Fruit fly (Drosophila melanogaster) whole organism, embryonic: Measurements from ENCODE around the gene CG43367.

Experiments used
- Atf3 ChIP-seq: fragments of 200-800 bp; sonication (Bioruptor generic); optimal IDR thresholded peaks from 3 replicates; lab custom pipeline; 2016; ENCODE audit warnings: missing biosample characterization, missing genetic modification characterization
- Bgb ChIP-seq: fragments of 200-800 bp; sonication (Bioruptor generic); IDR thresholded peaks from 2 replicates; pipeline ENCODE4 v1.3.6; 2022; ENCODE audit warnings: missing biosample characterization, missing genetic modification characterization; ENCODE audit not compliant: partially characterized antibody
- CG10321 ChIP-seq: fragments of 200-800 bp; sonication (Bioruptor generic); IDR thresholded peaks from 2 replicates; pipeline ENCODE4 v1.3.6; 2022; ENCODE audit warnings: missing biosample characterization, missing genetic modification characterization
- CG10543 ChIP-seq: fragments of 200-800 bp; sonication (Bioruptor generic); optimal IDR thresholded peaks from 3 replicates; lab custom pipeline; 2017; ENCODE audit warnings: missing biosample characterization, mild to moderate bottlenecking, missing genetic modification characterization, moderate library complexity
- CG10565 ChIP-seq: fragments of 200-800 bp; sonication (Bioruptor generic); optimal IDR thresholded peaks from 3 replicates; lab custom pipeline; 2016; ENCODE audit warnings: missing biosample characterization, mild to moderate bottlenecking, missing genetic modification characterization
- CG14710 ChIP-seq: fragments of 200-800 bp; sonication (Bioruptor generic); optimal IDR thresholded peaks from 3 replicates; lab custom pipeline; 2019; ENCODE audit warnings: missing biosample characterization, mild to moderate bottlenecking, missing genetic modification characterization, moderate library complexity
- CG17802 ChIP-seq: fragments of 200-800 bp; sonication (Bioruptor generic); optimal IDR thresholded peaks from 2 replicates; lab custom pipeline; 2018; ENCODE audit warnings: missing biosample characterization, mild to moderate bottlenecking, missing genetic modification characterization, moderate library complexity
- CG31441 ChIP-seq: fragments of 200-800 bp; sonication (Bioruptor generic); IDR thresholded peaks from 2 replicates; pipeline ENCODE4 v1.3.6; 2022; ENCODE audit warnings: missing biosample characterization, missing genetic modification characterization
- CG32772 ChIP-seq: fragments of 200-800 bp; sonication (Bioruptor generic); IDR thresholded peaks from 2 replicates; pipeline ENCODE4 v1.3.6; 2022; ENCODE audit warnings: missing biosample characterization, missing genetic modification characterization
- CG34422 ChIP-seq: fragments of 200-800 bp; sonication (Bioruptor generic); IDR thresholded peaks from 3 replicates; pipeline ENCODE4 v1.3.6; 2022; ENCODE audit warnings: missing biosample characterization, missing genetic modification characterization
- CG3726 ChIP-seq: fragments of 200-800 bp; sonication (Bioruptor generic); IDR thresholded peaks from 3 replicates; pipeline ENCODE4, ENCODE4 v1.3.6; 2022; ENCODE audit warnings: missing biosample characterization, missing genetic modification characterization
- CG4617 ChIP-seq: fragments of 200-800 bp; sonication (Bioruptor generic); optimal IDR thresholded peaks from 3 replicates; lab custom pipeline; 2016; ENCODE audit warnings: missing biosample characterization, missing genetic modification characterization, borderline replicate concordance
- CG5953 ChIP-seq: fragments of 200-800 bp; sonication (Bioruptor generic); IDR thresholded peaks from 2 replicates; pipeline ENCODE4 v1.3.6; 2022; ENCODE audit warnings: missing biosample characterization, missing genetic modification characterization
- CG6254 ChIP-seq: fragments of 200-800 bp; sonication (Bioruptor generic); optimal IDR thresholded peaks from 3 replicates; lab custom pipeline; 2017; ENCODE audit warnings: mild to moderate bottlenecking, missing biosample characterization, missing genetic modification reagents, missing genetic modification characterization
- CG6683 ChIP-seq: fragments of 200-800 bp; sonication (Bioruptor generic); optimal IDR thresholded peaks from 2 replicates; lab custom pipeline; 2017; ENCODE audit warnings: missing biosample characterization, mild to moderate bottlenecking, missing genetic modification characterization, missing genetic modification reagents
- CG6791 ChIP-seq: fragments of 200-800 bp; sonication (Bioruptor generic); IDR thresholded peaks from 3 replicates; pipeline ENCODE4 v1.3.6; 2022; ENCODE audit warnings: missing biosample characterization, missing genetic modification characterization; ENCODE audit not compliant: partially characterized antibody
- CG9797 ChIP-seq: fragments of 200-800 bp; sonication (Bioruptor generic); optimal IDR thresholded peaks from 3 replicates; lab custom pipeline; 2018; ENCODE audit warnings: missing biosample characterization, mild to moderate bottlenecking, missing genetic modification characterization
- CHES-1-like ChIP-seq: fragments of 200-800 bp; sonication (Bioruptor generic); optimal IDR thresholded peaks from 2 replicates; lab custom pipeline; 2016; ENCODE audit warnings: missing biosample characterization, missing genetic modification characterization
- Doc3 ChIP-seq: fragments of 200-800 bp; sonication (Bioruptor generic); IDR thresholded peaks from 3 replicates; pipeline ENCODE4 v1.3.6; 2022; ENCODE audit warnings: missing biosample characterization, missing genetic modification characterization; ENCODE audit not compliant: partially characterized antibody
- Dref ChIP-seq: fragments of 200-800 bp; sonication (Bioruptor generic); IDR thresholded peaks from 2 replicates; pipeline ENCODE4 v1.3.6; 2022; ENCODE audit warnings: missing biosample characterization, missing genetic modification characterization
- Ets97D ChIP-seq: fragments of 200-800 bp; sonication (Bioruptor generic); optimal IDR thresholded peaks from 3 replicates; lab custom pipeline; 2016; ENCODE audit warnings: missing biosample characterization, missing genetic modification characterization
- HmgZ ChIP-seq: fragments of 200-800 bp; sonication (Bioruptor generic); optimal IDR thresholded peaks from 2 replicates; lab custom pipeline; 2018; ENCODE audit warnings: missing biosample characterization, mild to moderate bottlenecking, missing genetic modification characterization
- MTF-1 ChIP-seq: fragments of 200-800 bp; sonication (Bioruptor generic); optimal IDR thresholded peaks from 2 replicates; lab custom pipeline; 2018; ENCODE audit warnings: missing biosample characterization, mild to moderate bottlenecking, missing genetic modification characterization, borderline replicate concordance
- Mad ChIP-seq: fragments of 200-800 bp; sonication (Bioruptor generic); optimal IDR thresholded peaks from 2 replicates; lab custom pipeline; 2016; ENCODE audit warnings: missing biosample characterization, missing genetic modification characterization
- NC2β ChIP-seq: fragments of 200-800 bp; sonication (Bioruptor generic); optimal IDR thresholded peaks from 2 replicates; lab custom pipeline; 2016; ENCODE audit warnings: missing biosample characterization, missing genetic modification characterization
- Nf-YC ChIP-seq: fragments of 200-800 bp; optimal IDR thresholded peaks from 3 replicates; lab custom pipeline; 2019; ENCODE audit warnings: missing biosample characterization, mild to moderate bottlenecking, missing genetic modification characterization, moderate library complexity
- Optix ChIP-seq: fragments of 200-800 bp; sonication (Bioruptor generic); IDR thresholded peaks from 3 replicates; pipeline ENCODE4 v1.3.6; 2022; ENCODE audit warnings: missing biosample characterization, missing genetic modification characterization
- Taf1 ChIP-seq: fragments of 200-800 bp; sonication (Bioruptor generic); IDR thresholded peaks from 2 replicates; pipeline ENCODE4 v1.3.6; 2022; ENCODE audit warnings: missing biosample characterization, missing genetic modification characterization
- caup ChIP-seq: fragments of 200-800 bp; sonication (Bioruptor generic); optimal IDR thresholded peaks from 3 replicates; lab custom pipeline; 2017; ENCODE audit warnings: missing biosample characterization, mild to moderate bottlenecking, missing genetic modification characterization, moderate library complexity; ENCODE audit not compliant: severe bottlenecking
- crc ChIP-seq: fragments of 200-800 bp; sonication (Bioruptor generic); optimal IDR thresholded peaks from 2 replicates; lab custom pipeline; 2016; ENCODE audit warnings: missing biosample characterization, missing genetic modification characterization
- fd102C ChIP-seq: fragments of 200-800 bp; sonication (Bioruptor generic); optimal IDR thresholded peaks from 2 replicates; lab custom pipeline; 2018; ENCODE audit warnings: missing biosample characterization, mild to moderate bottlenecking, missing genetic modification characterization, moderate library complexity
- fd96Cb ChIP-seq: fragments of 200-800 bp; sonication (Bioruptor generic); optimal IDR thresholded peaks from 2 replicates; lab custom pipeline; 2018; ENCODE audit warnings: missing biosample characterization, mild to moderate bottlenecking, missing genetic modification characterization, moderate library complexity
- gcm ChIP-seq: fragments of 200-800 bp; sonication (Bioruptor generic); optimal IDR thresholded peaks from 2 replicates; lab custom pipeline; 2019; ENCODE audit warnings: missing biosample characterization, mild to moderate bottlenecking, missing genetic modification characterization, moderate library complexity
- inv ChIP-seq: fragments of 200-800 bp; sonication (Bioruptor generic); IDR thresholded peaks from 2 replicates; pipeline ENCODE4 v1.3.6; 2022; ENCODE audit warnings: missing biosample characterization, missing genetic modification characterization; ENCODE audit not compliant: partially characterized antibody
- lilli ChIP-seq: fragments of 200-800 bp; sonication (Bioruptor generic); optimal IDR thresholded peaks from 3 replicates; lab custom pipeline; 2016; ENCODE audit warnings: missing biosample characterization, missing genetic modification characterization
- lov ChIP-seq, 2 experiments: fragments of 200-800 bp in 1 of 2; fragments of >200 bp in 1 of 2; sonication (Bioruptor generic) in 1 of 2; IDR thresholded peaks in 1 of 2; optimal IDR thresholded peaks in 1 of 2; 2 replicates in 1 of 2; 3 replicates in 1 of 2; pipeline versions ENCODE4 v1.3.6 to Lab custom; 2017 to 2022; ENCODE audit warnings: missing biosample characterization in 1 of 2, missing genetic modification characterization in 1 of 2
- mam ChIP-seq: fragments of 200-800 bp; sonication (Bioruptor generic); optimal IDR thresholded peaks from 3 replicates; lab custom pipeline; 2016; ENCODE audit warnings: missing biosample characterization, missing genetic modification characterization
- nau ChIP-seq: fragments of 200-800 bp; sonication (Bioruptor generic); optimal IDR thresholded peaks from 3 replicates; lab custom pipeline; 2017; ENCODE audit warnings: missing biosample characterization, mild to moderate bottlenecking, missing genetic modification characterization, missing genetic modification reagents
- pan ChIP-seq, 4 experiments: fragments of >200 bp in 3 of 4; fragments of 200-800 bp in 1 of 4; sonication (Bioruptor generic) in 1 of 4; optimal IDR thresholded peaks in 3 of 4; IDR thresholded peaks in 1 of 4; 2 replicates each; pipeline versions ENCODE4 v1.3.6 to Lab custom; 2017 to 2022; ENCODE audit warnings: missing biosample characterization in 2 of 4, missing genetic modification characterization in 2 of 4, mixed read lengths in 1 of 4
- peb ChIP-seq: fragments of 200-800 bp; sonication (Bioruptor generic); IDR thresholded peaks from 2 replicates; pipeline ENCODE4 v1.3.6; 2022; ENCODE audit warnings: missing biosample characterization, missing genetic modification characterization
- pros ChIP-seq: fragments of 200-800 bp; sonication (Bioruptor generic); optimal IDR thresholded peaks from 3 replicates; lab custom pipeline; 2019; ENCODE audit warnings: missing biosample characterization, mild to moderate bottlenecking, missing genetic modification characterization, moderate library complexity
- ranshi ChIP-seq: fragments of 200-800 bp; sonication (Bioruptor generic); IDR thresholded peaks from 2 replicates; pipeline ENCODE4 v1.3.6; 2022; ENCODE audit warnings: missing biosample characterization, missing genetic modification characterization
- sc ChIP-seq, 3 experiments: fragments of >200 bp in 2 of 3; fragments of 200-800 bp in 1 of 3; sonication (Bioruptor generic) in 1 of 3; optimal IDR thresholded peaks; 2 replicates in 2 of 3; 3 replicates in 1 of 3; lab custom pipeline; 2017; ENCODE audit warnings: mild to moderate bottlenecking in 1 of 3, missing biosample characterization in 1 of 3, missing genetic modification characterization in 1 of 3, missing genetic modification reagents in 1 of 3
- scrt ChIP-seq: fragments of 200-800 bp; sonication (Bioruptor generic); optimal IDR thresholded peaks from 2 replicates; lab custom pipeline; 2018; ENCODE audit warnings: missing biosample characterization, mild to moderate bottlenecking, missing genetic modification characterization, moderate library complexity
- sd ChIP-seq: fragments of 200-800 bp; sonication (Bioruptor generic); optimal IDR thresholded peaks from 3 replicates; lab custom pipeline; 2018; ENCODE audit warnings: missing biosample characterization, mild to moderate bottlenecking, missing genetic modification characterization, moderate library complexity
- sob ChIP-seq: fragments of 200-800 bp; sonication (Bioruptor generic); IDR thresholded peaks from 2 replicates; pipeline ENCODE4 v1.3.6; 2022; ENCODE audit warnings: missing biosample characterization, missing genetic modification characterization
- toy ChIP-seq: fragments of 200-800 bp; sonication (Bioruptor generic); IDR thresholded peaks from 2 replicates; pipeline ENCODE4 v1.3.6; 2022; ENCODE audit warnings: missing biosample characterization, missing genetic modification characterization
- ttk ChIP-seq: fragments of 200-800 bp; sonication (Bioruptor generic); IDR thresholded peaks from 2 replicates; pipeline ENCODE4 v2.1.2; 2022; ENCODE audit warnings: missing biosample characterization, missing genetic modification characterization
- tx ChIP-seq: fragments of 200-800 bp; sonication (Bioruptor generic); optimal IDR thresholded peaks from 2 replicates; lab custom pipeline; 2016; ENCODE audit warnings: missing biosample characterization, missing genetic modification characterization

CG43367 gene

dm6 chr3L:4232227-4232626, 38.4 kb downstream of the CG43367 start (continued):
- TF ChIP-seq fd96Cb (tag; lab: Kevin White, UChicago) (no peak), sc (optimal IDR thresholded peaks at IDR 0.05; lab: Kevin White, UChicago) (no peak), sc (GFP tag; optimal IDR thresholded peaks at IDR 0.05; lab: Kevin White, UChicago) (no peak), fd102C (GFP tag; lab: Kevin White, UChicago) (no peak), lov (optimal IDR thresholded peaks at IDR 0.05; lab: Kevin White, UChicago) (no peak), lov (GFP tag; IDR thresholded peaks at IDR 0.05; lab: Robert Waterston, UW) (0 out of 3 replicates have a peak, but pooled peaks have one; percentile 61), CG3726 (GFP tag; lab: Robert Waterston, UW) (no peak), ttk (GFP tag; lab: Robert Waterston, UW) (peak; percentile 17; the same call in 1 of the 2 replicates), crc (GFP tag; lab: Kevin White, UChicago) (no peak), mam (GFP tag; lab: Kevin White, UChicago) (no peak), ranshi (GFP tag; lab: Robert Waterston, UW) (no peak), Doc3 (GFP tag; lab: Robert Waterston, UW) (no peak), peb (GFP tag; lab: Robert Waterston, UW) (peak; percentile 30; the same call in 1 of the 2 replicates), CG32772 (GFP tag; lab: Robert Waterston, UW) (no peak), CG6791 (no peak), CHES-1-like (GFP tag; lab: Kevin White, UChicago) (no peak), CG10321 (GFP tag; lab: Robert Waterston, UW) (no peak), CG6683 (GFP tag; lab: Kevin White, UChicago) (no peak), CG34422 (GFP tag; lab: Robert Waterston, UW) (no peak), pros (GFP tag; lab: Kevin White, UChicago) (peak; percentile 94), CG31441 (GFP tag; lab: Robert Waterston, UW) (no peak), CG9797 (GFP tag; lab: Kevin White, UChicago) (no peak), Mad (GFP tag; lab: Kevin White, UChicago) (no peak), caup (no peak), sob (no peak), Dref (no peak), lilli (no peak), CG17802 (tag; lab: Kevin White, UChicago) (no peak), pan (optimal IDR thresholded peaks at IDR 0.05; lab: Kevin White, UChicago) (no peak), pan (GFP tag; optimal IDR thresholded peaks at IDR 0.05 in 1 of 2, IDR thresholded peaks at IDR 0.05 in 1 of 2) (peak in 1 of 2 experiments; percentile 9), CG4617 (GFP tag; lab: Kevin White, UChicago) (no peak), MTF-1 (GFP tag; lab: Kevin White, UChicago) (no peak), Ets97D (GFP tag; lab: Kevin White, UChicago) (no peak), inv (GFP tag; lab: Robert Waterston, UW) (no peak), CG10543 (GFP tag; lab: Kevin White, UChicago) (peak; percentile 11), toy (GFP tag; lab: Robert Waterston, UW) (no peak), CG5953 (GFP tag; lab: Robert Waterston, UW) (no peak), Bgb (no peak), CG6254 (GFP tag; lab: Kevin White, UChicago) (no peak), Nf-YC (tag; lab: Kevin White, UChicago) (peak; percentile 3), Optix (GFP tag; lab: Robert Waterston, UW) (no peak), Atf3 (no peak), NC2β (no peak), Taf1 (GFP tag; lab: Robert Waterston, UW) (no peak), CG10565 (no peak), nau (GFP tag; lab: Kevin White, UChicago) (no peak), scrt (GFP tag; lab: Kevin White, UChicago) (no peak), CG14710 (tag; lab: Kevin White, UChicago) (no peak), HmgZ (tag; lab: Kevin White, UChicago) (no peak), tx (no peak), gcm (GFP tag; lab: Kevin White, UChicago) (peak; percentile 56), sd (no peak)
